Worm (Caenorhabditis elegans): ENCODE data around the gene pes-23.

ce11 chrX:6901078-6901477 lies at the start of gene pes-23:
- TF ChIP-seq snpc-4 (GFP tag; optimal IDR thresholded peaks at IDR 0.05) (no peak), snpc-4 (tag; optimal IDR thresholded peaks at IDR 0.05) (no peak), nfya-2 (GFP tag; IDR thresholded peaks at IDR 0.05) (no peak), ZK185.1 (tag; optimal IDR thresholded peaks at IDR 0.05; ENCODE audit: poor library complexity, severe bottlenecking) (no peak), rec-8 (tag; optimal IDR thresholded peaks at IDR 0.05) (no peak), nfyb-1 (GFP tag; IDR thresholded peaks at IDR 0.05) (no peak), hlh-26 (GFP tag; conservative IDR thresholded peaks at IDR 0.05) (no peak), Y95B8A.8 (GFP tag; IDR thresholded peaks at IDR 0.05) (no peak), hmg-20 (GFP tag; IDR thresholded peaks at IDR 0.05) (no peak), Y56A3A.18 (GFP tag; IDR thresholded peaks at IDR 0.05) (no peak)
